Worm (Caenorhabditis elegans): ENCODE measurements around the gene pitr-2.

pitr-2 gene

DNA sequence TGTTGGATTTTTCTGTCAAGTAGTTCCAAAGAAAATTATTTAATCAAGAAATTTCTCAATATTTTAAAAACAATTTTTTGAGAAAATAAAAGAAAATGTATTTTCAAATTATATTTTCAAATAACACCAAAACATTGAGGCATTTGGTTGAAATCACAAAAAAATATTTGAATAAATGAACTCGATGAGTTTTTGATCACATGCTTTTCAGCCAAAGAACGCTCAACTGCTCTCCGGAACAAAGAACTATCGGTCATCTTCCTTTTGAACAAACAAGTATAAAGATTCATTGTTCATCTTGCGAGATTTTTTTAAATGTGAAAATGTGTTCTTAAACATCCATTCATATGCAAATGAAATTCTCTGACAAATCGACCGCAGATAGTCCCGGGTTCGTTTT lies 42.5 kb downstream of the pitr-2 start (continued):
- peak; percentile 18 for TF ChIP-seq nhr-77 (tag; optimal IDR thresholded peaks at IDR 0.05)
- TF ChIP-seq spr-3 (GFP tag; optimal IDR thresholded peaks at IDR 0.05): no peak
- TF ChIP-seq daf-8 (GFP tag; IDR thresholded peaks at IDR 0.05): no peak
- no peak for TF ChIP-seq cey-2 (tag; optimal IDR thresholded peaks at IDR 0.05; ENCODE audit: borderline replicate concordance, insufficient read depth)
- TF ChIP-seq daf-16 (GFP tag; optimal IDR thresholded peaks at IDR 0.05): no peak
- TF ChIP-seq daf-16 (tag; optimal IDR thresholded peaks at IDR 0.05): peak; percentile 50
- no peak for TF ChIP-seq F10B5.3 (tag; optimal IDR thresholded peaks at IDR 0.05)
- no peak for TF ChIP-seq vab-7 (GFP tag; IDR thresholded peaks at IDR 0.05)
- no peak for TF ChIP-seq dpl-1 (GFP tag; optimal IDR thresholded peaks at IDR 0.05)

ce11 chrV:9094060-9094628 lies 43.4 kb downstream of the pitr-2 start:
- TF ChIP-seq aha-1 (tag): peak; percentile 19
- TF ChIP-seq mdl-1 (tag; optimal IDR thresholded peaks at IDR 0.05): peak in 1 of 2 experiments; percentile 83
- TF ChIP-seq dmd-6 (GFP tag; IDR thresholded peaks at IDR 0.05): peak; percentile 79
- TF ChIP-seq nhr-11 (tag; optimal IDR thresholded peaks at IDR 0.05): peak; percentile 68
- peak in 1 of 2 experiments; percentile 95 for TF ChIP-seq daf-16 (GFP tag; optimal IDR thresholded peaks at IDR 0.05)
- TF ChIP-seq daf-16 (tag; optimal IDR thresholded peaks at IDR 0.05): peak; percentile 99
- TF ChIP-seq nhr-28 (tag; optimal IDR thresholded peaks at IDR 0.05): peak; percentile 80
- peak; percentile 24 for TF ChIP-seq nhr-77 (tag; optimal IDR thresholded peaks at IDR 0.05)
- 0 out of 2 replicates have a peak, but pooled peaks have one; percentile 27 for TF ChIP-seq T26A8.4 (GFP tag; IDR thresholded peaks at IDR 0.05)
- TF ChIP-seq pha-4 (GFP tag; IDR thresholded peaks at IDR 0.05): no peak
- TF ChIP-seq pha-4 (tag; optimal IDR thresholded peaks at IDR 0.05): peak; percentile 52
- no peak for TF ChIP-seq lin-15B (tag; optimal IDR thresholded peaks at IDR 0.05)
- TF ChIP-seq hif-1 (tag; optimal IDR thresholded peaks at IDR 0.05): peak in 1 of 2 experiments; percentile 39
- no peak for TF ChIP-seq skn-1 (tag; optimal IDR thresholded peaks at IDR 0.05)
- TF ChIP-seq lin-29 (GFP tag; IDR thresholded peaks at IDR 0.05): no peak
- no peak for TF ChIP-seq dmd-9 (GFP tag; IDR thresholded peaks at IDR 0.05)
- peak; percentile 58 for TF ChIP-seq nhr-48 (tag; optimal IDR thresholded peaks at IDR 0.05)
- TF ChIP-seq attf-4 (tag; optimal IDR thresholded peaks at IDR 0.05): no peak
- no peak for TF ChIP-seq jun-1 (tag; optimal IDR thresholded peaks at IDR 0.05)
- peak in 1 of 2 experiments; percentile 64 for TF ChIP-seq unc-62 (GFP tag; optimal IDR thresholded peaks at IDR 0.05 in 1 of 2)
- no peak for TF ChIP-seq unc-62 (tag; optimal IDR thresholded peaks at IDR 0.05)
- TF ChIP-seq hlh-30 (tag; optimal IDR thresholded peaks at IDR 0.05; ENCODE audit: insufficient read depth): peak; percentile 92
- peak; percentile 54 for TF ChIP-seq mep-1 (tag; optimal IDR thresholded peaks at IDR 0.05)
- peak; percentile 91 for TF ChIP-seq hlh-11 (tag; optimal IDR thresholded peaks at IDR 0.05)
- TF ChIP-seq lsy-2 (tag; optimal IDR thresholded peaks at IDR 0.05): peak; percentile 7 to 68
- TF ChIP-seq madf-5 (GFP tag; IDR thresholded peaks at IDR 0.05): no peak
- peak; percentile 11 for TF ChIP-seq mxl-3 (GFP tag; optimal IDR thresholded peaks at IDR 0.05)
- TF ChIP-seq ceh-82 (tag; optimal IDR thresholded peaks at IDR 0.05): no peak
- no peak for TF ChIP-seq pqm-1 (tag; optimal IDR thresholded peaks at IDR 0.05)
- TF ChIP-seq mxl-2 (GFP tag; conservative IDR thresholded peaks at IDR 0.05): peak; percentile 54; the same call in 1 of the 2 replicates
- no peak for TF ChIP-seq ama-1 (optimal IDR thresholded peaks at IDR 0.05)
- peak; percentile 52; the same call in 1 of the 2 replicates for TF ChIP-seq lin-1 (GFP tag; IDR thresholded peaks at IDR 0.05)
- 0 out of 2 replicates have a peak, but pooled peaks have one; percentile 53 for TF ChIP-seq mdt-29 (GFP tag; IDR thresholded peaks at IDR 0.05)
- TF ChIP-seq dve-1 (tag; optimal IDR thresholded peaks at IDR 0.05; ENCODE audit: insufficient read depth): peak; percentile 86
